Worm (Caenorhabditis elegans) whole organism, late embryonic: ENCODE measurements around the gene T01H3.2.

Experiments used
- F13H6.1 ChIP-seq: sonication (generic microtip); optimal IDR thresholded peaks from 2 replicates; lab custom pipeline; 2016; ENCODE audit warnings: missing genetic modification characterization, missing compliant biosample characterization
- ahr-1 ChIP-seq: sonication (generic microtip); optimal IDR thresholded peaks from 2 replicates; lab custom pipeline; 2016; ENCODE audit warnings: missing genetic modification characterization, missing compliant biosample characterization
- ama-1 ChIP-seq: fragments of 150-350 bp; optimal IDR thresholded peaks from 2 replicates; lab custom pipeline; 2014
- ceh-14 ChIP-seq: sonication (generic microtip); optimal IDR thresholded peaks from 2 replicates; lab custom pipeline; 2016; ENCODE audit warnings: missing genotype, missing genetic modification characterization, missing compliant biosample characterization
- ceh-19 ChIP-seq: fragments of 200-800 bp; sonication (Bioruptor generic); optimal IDR thresholded peaks from 2 replicates; lab custom pipeline; 2018; ENCODE audit warnings: mild to moderate bottlenecking, missing genetic modification characterization, missing compliant biosample characterization
- ceh-22 ChIP-seq: sonication (generic microtip); optimal IDR thresholded peaks from 2 replicates; lab custom pipeline; 2017; ENCODE audit warnings: missing biosample characterization, missing genetic modification characterization
- ceh-31 ChIP-seq: sonication (generic microtip); optimal IDR thresholded peaks from 2 replicates; lab custom pipeline; 2016; ENCODE audit warnings: missing genetic modification characterization, missing compliant biosample characterization
- ceh-34 ChIP-seq: sonication (generic microtip); optimal IDR thresholded peaks from 2 replicates; lab custom pipeline; 2016; ENCODE audit warnings: mild to moderate bottlenecking, missing genetic modification characterization, missing compliant biosample characterization
- ceh-45 ChIP-seq: fragments of 200-800 bp; sonication (Bioruptor generic); IDR thresholded peaks from 2 replicates; pipeline ENCODE4 v1.3.6; 2022; ENCODE audit warnings: missing genetic modification reagents, missing genetic modification characterization, missing compliant biosample characterization
- ceh-48 ChIP-seq: sonication (generic microtip); optimal IDR thresholded peaks from 2 replicates; lab custom pipeline; 2016; ENCODE audit warnings: missing genetic modification characterization, inconsistent platforms, missing compliant biosample characterization
- ceh-9 ChIP-seq: sonication (generic microtip); optimal IDR thresholded peaks from 2 replicates; lab custom pipeline; 2016; ENCODE audit warnings: mild to moderate bottlenecking, missing genetic modification characterization, inconsistent platforms, missing compliant biosample characterization
- dmd-4 ChIP-seq: sonication (generic microtip); optimal IDR thresholded peaks from 2 replicates; lab custom pipeline; 2016; ENCODE audit warnings: borderline replicate concordance, missing genetic modification characterization, missing compliant biosample characterization
- elt-4 ChIP-seq: sonication (generic microtip); optimal IDR thresholded peaks from 2 replicates; lab custom pipeline; 2016; ENCODE audit warnings: missing genetic modification characterization, missing compliant biosample characterization
- ets-4 ChIP-seq: sonication (generic microtip); optimal IDR thresholded peaks from 2 replicates; lab custom pipeline; 2016; ENCODE audit warnings: missing genetic modification characterization, missing compliant biosample characterization
- fax-1 ChIP-seq: sonication (generic microtip); optimal IDR thresholded peaks from 2 replicates; lab custom pipeline; 2016; ENCODE audit warnings: missing genotype, missing genetic modification characterization, missing compliant biosample characterization
- fkh-6 ChIP-seq: sonication (generic microtip); optimal IDR thresholded peaks from 2 replicates; lab custom pipeline; 2016; ENCODE audit warnings: missing genetic modification characterization, missing compliant biosample characterization
- hlh-13 ChIP-seq: fragments of 200-800 bp; sonication (Bioruptor generic); optimal IDR thresholded peaks from 2 replicates; lab custom pipeline; 2018; ENCODE audit warnings: mild to moderate bottlenecking, missing genetic modification characterization, missing compliant biosample characterization
- madf-2 ChIP-seq: sonication (generic microtip); optimal IDR thresholded peaks from 2 replicates; lab custom pipeline; 2017; ENCODE audit warnings: missing genetic modification characterization, missing compliant biosample characterization
- nfya-1 ChIP-seq: sonication (generic microtip); optimal IDR thresholded peaks from 2 replicates; lab custom pipeline; 2017; ENCODE audit warnings: missing genetic modification characterization, mild to moderate bottlenecking, missing compliant biosample characterization, antibody characterized with exemption, moderate library complexity
- nhr-232 ChIP-seq: sonication (generic microtip); optimal IDR thresholded peaks from 2 replicates; lab custom pipeline; 2016; ENCODE audit warnings: missing genetic modification characterization, missing compliant biosample characterization
- npax-4 ChIP-seq: sonication (generic microtip); optimal IDR thresholded peaks from 2 replicates; lab custom pipeline; 2016; ENCODE audit warnings: missing genetic modification characterization, missing compliant biosample characterization
- odd-2 ChIP-seq: sonication (generic microtip); optimal IDR thresholded peaks from 2 replicates; lab custom pipeline; 2017; ENCODE audit warnings: antibody characterized with exemption, mild to moderate bottlenecking, missing genetic modification characterization, missing compliant biosample characterization
- pat-9 ChIP-seq: fragments of 200-800 bp; sonication (Bioruptor generic); optimal IDR thresholded peaks from 2 replicates; lab custom pipeline; 2018; ENCODE audit warnings: mild to moderate bottlenecking, missing genetic modification characterization, moderate library complexity, missing compliant biosample characterization
- pax-1 ChIP-seq: fragments of 150-350 bp; optimal IDR thresholded peaks from 2 replicates; lab custom pipeline; 2014; ENCODE audit warnings: missing biosample characterization, missing genetic modification characterization
- pha-2 ChIP-seq: sonication (generic microtip); optimal IDR thresholded peaks from 2 replicates; lab custom pipeline; 2017; ENCODE audit warnings: mild to moderate bottlenecking, missing genetic modification characterization, missing compliant biosample characterization
- pqm-1 ChIP-seq: sonication (generic microtip); optimal IDR thresholded peaks from 2 replicates; lab custom pipeline; 2016; ENCODE audit warnings: missing genetic modification characterization, missing compliant biosample characterization
- ref-2 ChIP-seq: sonication (generic microtip); optimal IDR thresholded peaks from 2 replicates; lab custom pipeline; 2016; ENCODE audit warnings: missing genetic modification characterization, missing compliant biosample characterization
- sdc-2 ChIP-seq: sonication (generic microtip); optimal IDR thresholded peaks from 2 replicates; lab custom pipeline; 2016; ENCODE audit warnings: missing genotype, missing genetic modification characterization, missing compliant biosample characterization
- sox-2 ChIP-seq: fragments of 200-800 bp; sonication (Bioruptor generic); IDR thresholded peaks from 2 replicates; pipeline ENCODE4 v1.3.6; 2022; ENCODE audit warnings: missing genetic modification reagents, missing genetic modification characterization, missing compliant biosample characterization
- tbx-2 ChIP-seq: sonication (generic microtip); optimal IDR thresholded peaks from 2 replicates; lab custom pipeline; 2016; ENCODE audit warnings: missing genetic modification characterization, missing compliant biosample characterization
- ttx-3 ChIP-seq: sonication (generic microtip); optimal IDR thresholded peaks from 2 replicates; lab custom pipeline; 2016; ENCODE audit warnings: missing genetic modification reagents, missing genetic modification characterization, missing compliant biosample characterization
- unc-3 ChIP-seq, 2 experiments: fragments of 200-800 bp in 1 of 2; sonication (Bioruptor generic) in 1 of 2; sonication (generic microtip) in 1 of 2; conservative IDR thresholded peaks in 1 of 2; optimal IDR thresholded peaks in 1 of 2; 2 replicates each; pipeline versions ENCODE4 v1.3.6 to Lab custom; 2016 to 2022; ENCODE audit warnings: missing compliant biosample characterization in 2 of 2, missing genetic modification characterization in 2 of 2, missing genetic modification reagents in 1 of 2
- unc-55 ChIP-seq: sonication (generic microtip); optimal IDR thresholded peaks from 2 replicates; lab custom pipeline; 2017; ENCODE audit warnings: missing biosample characterization, missing genetic modification reagents, missing genetic modification characterization
- zip-5 ChIP-seq: sonication (generic microtip); optimal IDR thresholded peaks from 2 replicates; lab custom pipeline; 2016; ENCODE audit warnings: missing genetic modification characterization, missing compliant biosample characterization
- ztf-16 ChIP-seq: sonication (generic microtip); optimal IDR thresholded peaks from 2 replicates; lab custom pipeline; 2017; ENCODE audit warnings: missing genetic modification characterization, missing compliant biosample characterization

The T01H3.2 gene

ce11 chrII:7845571-7846236, 32.1 kb downstream of the T01H3.2 start, which contains the start of gene T09A5.4:
TSS of gene T09A5.4 (plus strand) at chrII:7846186.
- TF ChIP-seq elt-4 (tag; lab: Kevin White, UChicago) (no peak), ttx-3 (tag; lab: Kevin White, UChicago) (no peak), npax-4 (tag; lab: Kevin White, UChicago) (no peak), nhr-232 (no peak), unc-3 (GFP tag; conservative IDR thresholded peaks at IDR 0.05; lab: Robert Waterston, UW) (no peak), unc-3 (tag; optimal IDR thresholded peaks at IDR 0.05; lab: Kevin White, UChicago) (no peak), ama-1 (no peak), pat-9 (tag; lab: Kevin White, UChicago) (no peak), pha-2 (tag; lab: Kevin White, UChicago) (no peak), fax-1 (no peak), fkh-6 (tag; lab: Kevin White, UChicago) (no peak), ceh-48 (no peak), pax-1 (no peak), odd-2 (tag; lab: Kevin White, UChicago) (no peak), tbx-2 (no peak), ceh-14 (no peak), ahr-1 (tag; lab: Kevin White, UChicago) (no peak), zip-5 (tag; lab: Kevin White, UChicago) (no peak), dmd-4 (no peak), F13H6.1 (tag; lab: Kevin White, UChicago) (no peak)
- TF ChIP-seq, all 69 proteins: peak for 0

DNA sequence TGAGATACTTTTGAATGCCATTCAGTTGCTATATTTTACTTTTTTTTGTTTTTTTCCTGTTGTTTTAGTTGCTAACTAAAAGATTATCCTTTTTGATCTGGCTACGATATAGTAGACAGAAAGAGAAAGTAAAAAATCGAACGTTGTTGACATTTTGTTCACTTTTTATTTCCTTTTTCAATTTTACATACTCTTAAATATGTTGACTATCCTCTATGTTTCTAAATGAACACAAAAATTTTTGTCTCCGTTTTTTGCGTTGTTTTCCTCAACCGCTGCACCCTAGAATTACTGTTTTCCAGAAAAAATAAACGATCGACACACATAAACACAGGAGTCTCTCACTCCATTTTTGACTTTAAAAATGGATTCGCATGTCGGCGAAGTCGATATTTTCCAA, 35.7 kb downstream of the T01H3.2 start, which contains the start of gene klp-3:
TSS of gene klp-3 (plus strand) at position 301 of the 400 bp plus-strand sequence.
- TF ChIP-seq nhr-232 = no peak
- no peak for TF ChIP-seq ttx-3 (tag; lab: Kevin White, UChicago)

DNA sequence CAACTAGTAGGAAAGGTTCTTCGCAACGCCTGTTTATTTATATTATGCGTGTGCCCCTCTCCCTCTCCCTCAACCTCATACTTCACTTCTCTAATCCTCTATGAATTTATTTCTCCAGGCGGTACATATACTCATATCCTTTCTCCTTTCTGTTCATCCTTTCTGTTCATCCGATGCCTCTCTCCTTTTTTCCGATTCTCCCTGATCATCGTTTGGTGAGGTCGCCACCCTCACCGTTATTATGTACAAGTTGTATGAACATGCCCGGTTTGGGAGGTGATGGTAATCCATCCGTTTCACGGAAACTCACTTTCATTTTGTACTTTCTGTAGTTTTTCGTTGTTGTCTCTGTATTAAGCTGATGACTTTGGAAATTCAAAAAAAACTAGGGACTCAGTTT, 38.1 kb downstream of the T01H3.2 start:
- TF ChIP-seq hlh-13 (GFP tag; lab: Kevin White, UChicago) (no peak), ceh-45 (GFP tag; lab: Robert Waterston, UW) (no peak), unc-55 (GFP tag; lab: Kevin White, UChicago) (peak; percentile 42), nfya-1 (peak; percentile 45), ceh-31 (peak; percentile 16), ztf-16 (no peak), madf-2 (tag; lab: Kevin White, UChicago) (no peak), ceh-19 (GFP tag; lab: Kevin White, UChicago) (no peak), ahr-1 (tag; lab: Kevin White, UChicago) (no peak), ref-2 (no peak), pat-9 (tag; lab: Kevin White, UChicago) (no peak), nhr-232 (no peak), ceh-9 (no peak), npax-4 (tag; lab: Kevin White, UChicago) (no peak), pqm-1 (tag; lab: Kevin White, UChicago) (no peak), sdc-2 (tag; lab: Kevin White, UChicago) (no peak), sox-2 (no peak), ceh-34 (tag; lab: Kevin White, UChicago) (no peak), ets-4 (tag; lab: Kevin White, UChicago) (no peak), ceh-22 (tag; lab: Kevin White, UChicago) (no peak)

DNA sequence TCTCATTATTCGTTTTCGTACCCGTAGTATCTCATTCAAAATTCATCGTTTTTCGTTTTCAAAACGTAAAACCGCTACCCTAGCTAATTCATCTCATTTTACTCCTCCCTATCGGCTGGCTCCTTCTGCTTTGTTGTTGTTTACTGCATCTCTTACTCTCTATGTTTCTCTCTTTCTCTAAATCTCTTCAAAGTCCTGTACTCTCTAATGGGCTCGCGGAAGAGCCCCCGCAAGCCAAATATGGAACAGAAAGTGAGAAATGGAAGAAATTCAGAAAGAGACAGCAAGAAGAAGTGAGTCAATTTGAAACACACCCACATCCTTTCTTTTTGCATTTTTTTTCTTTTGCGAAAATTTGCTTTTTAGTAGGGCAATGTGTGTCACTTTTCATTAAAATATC, 39.1 kb downstream of the T01H3.2 start:
- TF ChIP-seq ceh-48 (no peak), nfya-1 (peak; percentile 12)
